Worm (Caenorhabditis elegans) whole organism, L4 larva: ENCODE results near the gene ugt-38.
A peak's percentile ranks its signal among the peaks of the same experiment; 100 is the strongest.

Source experiments
- D1046.2 ChIP-seq: fragments of 200-800 bp; sonication (Bioruptor generic); IDR thresholded peaks from 2 replicates; pipeline ENCODE4 v1.3.6; 2022; ENCODE audit warnings: missing genetic modification characterization, missing compliant biosample characterization
- Y105C5A.15 ChIP-seq: fragments of 200-800 bp; sonication (Bioruptor generic); IDR thresholded peaks from 2 replicates; pipeline ENCODE4 v1.3.6; 2022; ENCODE audit warnings: missing genetic modification characterization, missing compliant biosample characterization
- ZK546.5 ChIP-seq, 2 experiments: sonication (generic microtip); optimal IDR thresholded peaks; 2 replicates each; lab custom pipeline; 2017; ENCODE audit warnings: missing biosample characterization in 2 of 2, missing genetic modification characterization in 2 of 2
- ama-1 ChIP-seq: fragments of 150-350 bp; optimal IDR thresholded peaks from 2 replicates; lab custom pipeline; 2014; ENCODE audit warnings: inconsistent platforms, mixed read lengths
- attf-4 ChIP-seq: sonication (generic microtip); optimal IDR thresholded peaks from 3 replicates; lab custom pipeline; 2017; ENCODE audit warnings: missing biosample characterization, missing genetic modification characterization
- ceh-32 ChIP-seq: sonication (generic microtip); optimal IDR thresholded peaks from 2 replicates; lab custom pipeline; 2016; ENCODE audit warnings: mild to moderate bottlenecking, missing genetic modification characterization, missing compliant biosample characterization; ENCODE audit not compliant: poor library complexity
- daf-12 ChIP-seq: fragments of 150-350 bp; optimal IDR thresholded peaks from 2 replicates; lab custom pipeline; 2014; ENCODE audit warnings: missing biosample characterization, missing genetic modification reagents, missing genetic modification characterization
- daf-19 ChIP-seq: fragments of 200-800 bp; sonication (Bioruptor generic); conservative IDR thresholded peaks from 2 replicates; pipeline ENCODE4 v1.3.6; 2022; ENCODE audit warnings: missing genetic modification characterization, missing compliant biosample characterization
- daf-8 ChIP-seq: fragments of 200-800 bp; sonication (Bioruptor generic); IDR thresholded peaks from 2 replicates; pipeline ENCODE4 v1.3.6; 2022; ENCODE audit warnings: missing genetic modification characterization, missing compliant biosample characterization
- dmd-8 ChIP-seq: fragments of 200-800 bp; sonication (Bioruptor generic); IDR thresholded peaks from 2 replicates; pipeline ENCODE4 v1.3.6; 2022; ENCODE audit warnings: missing genetic modification characterization, missing compliant biosample characterization
- hlh-11 ChIP-seq: fragments of 200-800 bp; sonication (Bioruptor generic); optimal IDR thresholded peaks from 2 replicates; lab custom pipeline; 2018; ENCODE audit warnings: mild to moderate bottlenecking, missing genetic modification characterization, missing compliant biosample characterization
- hmg-1.1 ChIP-seq: fragments of 200-800 bp; sonication (Bioruptor generic); IDR thresholded peaks from 2 replicates; pipeline ENCODE4 v1.3.6; 2022; ENCODE audit warnings: missing genetic modification reagents, missing genetic modification characterization, missing compliant biosample characterization
- lim-7 ChIP-seq: fragments of 200-800 bp; sonication (Bioruptor generic); IDR thresholded peaks from 2 replicates; pipeline ENCODE4 v1.3.6; 2022; ENCODE audit warnings: missing genetic modification characterization, missing compliant biosample characterization
- lin-15B ChIP-seq: fragments of 150-350 bp; sonication (generic microtip); optimal IDR thresholded peaks from 3 replicates; lab custom pipeline; 2014; ENCODE audit warnings: missing biosample characterization, missing genetic modification characterization
- lir-3 ChIP-seq: sonication (generic microtip); optimal IDR thresholded peaks from 2 replicates; lab custom pipeline; 2016; ENCODE audit warnings: mild to moderate bottlenecking, missing genetic modification characterization, missing compliant biosample characterization
- madf-9 ChIP-seq: fragments of 200-800 bp; sonication (Bioruptor generic); conservative IDR thresholded peaks from 2 replicates; pipeline ENCODE4 v1.3.6; 2022; ENCODE audit warnings: missing genetic modification reagents, missing genetic modification characterization, missing compliant biosample characterization
- mes-2 ChIP-seq: sonication (generic microtip); optimal IDR thresholded peaks from 2 replicates; lab custom pipeline; 2016; ENCODE audit warnings: missing genotype, mild to moderate bottlenecking, missing genetic modification characterization, missing compliant biosample characterization; ENCODE audit not compliant: poor library complexity, severe bottlenecking
- mxl-2 ChIP-seq: fragments of 200-800 bp; sonication (Bioruptor generic); conservative IDR thresholded peaks from 2 replicates; pipeline ENCODE4 v1.3.6; 2022; ENCODE audit warnings: missing genetic modification reagents, missing genetic modification characterization, missing compliant biosample characterization
- nhr-10 ChIP-seq: fragments of 150-350 bp; optimal IDR thresholded peaks from 2 replicates; lab custom pipeline; 2014; ENCODE audit warnings: missing biosample characterization, missing genetic modification characterization
- nhr-102 ChIP-seq: sonication (generic microtip); optimal IDR thresholded peaks from 2 replicates; lab custom pipeline; 2016; ENCODE audit warnings: mild to moderate bottlenecking, missing genetic modification characterization, moderate library complexity, missing compliant biosample characterization
- nhr-25 ChIP-seq: sonication (generic microtip); optimal IDR thresholded peaks from 2 replicates; lab custom pipeline; 2017; ENCODE audit warnings: missing genetic modification characterization, mild to moderate bottlenecking, missing compliant biosample characterization, antibody characterized with exemption, moderate library complexity, borderline replicate concordance; ENCODE audit not compliant: insufficient read depth
- nhr-41 ChIP-seq: fragments of 200-800 bp; sonication (Bioruptor generic); IDR thresholded peaks from 2 replicates; pipeline ENCODE4 v1.3.6; 2022; ENCODE audit warnings: missing genetic modification reagents, missing genetic modification characterization, missing compliant biosample characterization
- nhr-42 ChIP-seq: fragments of 200-800 bp; sonication (Bioruptor generic); IDR thresholded peaks from 2 replicates; pipeline ENCODE4 v1.3.6; 2022; ENCODE audit warnings: missing genetic modification characterization, missing compliant biosample characterization
- nhr-48 ChIP-seq: sonication (generic microtip); optimal IDR thresholded peaks from 2 replicates; lab custom pipeline; 2016; ENCODE audit warnings: mild to moderate bottlenecking, missing genetic modification characterization, missing compliant biosample characterization
- nhr-77 ChIP-seq: fragments of 150-350 bp; optimal IDR thresholded peaks from 2 replicates; lab custom pipeline; 2014; ENCODE audit warnings: missing biosample characterization, missing genetic modification characterization
- pha-4 ChIP-seq, 2 experiments: fragments of 150-350 bp in 1 of 2; fragments of 200-800 bp in 1 of 2; sonication (Bioruptor generic) in 1 of 2; IDR thresholded peaks in 1 of 2; optimal IDR thresholded peaks in 1 of 2; 2 replicates each; pipeline versions ENCODE4 v1.3.6 to Lab custom; 2014 to 2022; ENCODE audit warnings: missing genetic modification characterization in 2 of 2, missing genetic modification reagents in 2 of 2, missing biosample characterization in 1 of 2, missing compliant biosample characterization in 1 of 2
- pqm-1 ChIP-seq: sonication (generic microtip); optimal IDR thresholded peaks from 2 replicates; lab custom pipeline; 2017; ENCODE audit warnings: missing biosample characterization, missing genetic modification characterization
- skn-1 ChIP-seq: fragments of 150-350 bp; optimal IDR thresholded peaks from 2 replicates; lab custom pipeline; 2014; ENCODE audit warnings: missing biosample characterization, missing genetic modification characterization
- snpc-1.2 ChIP-seq: fragments of 200-800 bp; sonication (Bioruptor generic); IDR thresholded peaks from 2 replicates; pipeline ENCODE4 v1.3.6; 2022; ENCODE audit warnings: missing genetic modification reagents, missing genetic modification characterization, missing compliant biosample characterization
- spr-3 ChIP-seq: fragments of 200-800 bp; sonication (Bioruptor generic); optimal IDR thresholded peaks from 2 replicates; lab custom pipeline; 2018; ENCODE audit warnings: mild to moderate bottlenecking, missing genetic modification characterization, missing compliant biosample characterization
- tra-1 ChIP-seq: fragments of 200-800 bp; sonication (Bioruptor generic); IDR thresholded peaks from 2 replicates; pipeline ENCODE4 v1.3.6; 2022; ENCODE audit warnings: missing genetic modification reagents, missing genetic modification characterization, missing compliant biosample characterization
- unc-39 ChIP-seq: sonication (generic microtip); optimal IDR thresholded peaks from 2 replicates; lab custom pipeline; 2017; ENCODE audit warnings: missing biosample characterization, missing genetic modification characterization
- unc-62 ChIP-seq, 3 experiments: fragments of 150-350 bp in 1 of 3; sonication (generic microtip); optimal IDR thresholded peaks in 2 of 3; peaks in 1 of 3; 1 replicate in 1 of 3; 2 replicates in 2 of 3; lab custom pipeline; 2014 to 2017; ENCODE audit warnings: missing biosample characterization in 3 of 3, missing genetic modification characterization in 3 of 3, missing genetic modification reagents in 3 of 3, missing genotype in 1 of 3
- zag-1 ChIP-seq: fragments of 150-350 bp; optimal IDR thresholded peaks from 2 replicates; lab custom pipeline; 2014; ENCODE audit warnings: missing biosample characterization, missing genetic modification characterization
- zip-11 ChIP-seq: fragments of 200-800 bp; sonication (Bioruptor generic); IDR thresholded peaks from 2 replicates; pipeline ENCODE4 v1.3.6; 2022; ENCODE audit warnings: missing genetic modification characterization, missing compliant biosample characterization
- zip-2 ChIP-seq: fragments of 150-350 bp; optimal IDR thresholded peaks from 2 replicates; lab custom pipeline; 2014; ENCODE audit warnings: missing biosample characterization, missing genetic modification characterization

ugt-38 gene

ce11 chrV:7136859-7137258 lies 10.4 kb downstream of the ugt-38 start:
- peak in 1 of 2 experiments; percentile 94 for TF ChIP-seq unc-62 (GFP tag; optimal IDR thresholded peaks at IDR 0.05 in 1 of 2; lab: Kevin White, UChicago)
- TF ChIP-seq unc-62 (tag; optimal IDR thresholded peaks at IDR 0.05; lab: Kevin White, UChicago) = no peak
- no peak for TF ChIP-seq nhr-10 (tag; lab: Kevin White, UChicago)
- TF ChIP-seq, all 104 proteins: peak for 1

- TF ChIP-seq tra-1 (GFP tag; lab: Robert Waterston, UW) = no peak
- no peak for TF ChIP-seq unc-39 (tag; lab: Kevin White, UChicago)
- no peak for TF ChIP-seq spr-3 (GFP tag; lab: Kevin White, UChicago)
- TF ChIP-seq hlh-11 (tag; lab: Kevin White, UChicago) = no peak
- no peak for TF ChIP-seq nhr-42 (GFP tag; lab: Robert Waterston, UW)
- TF ChIP-seq lir-3 (tag; lab: Kevin White, UChicago) = no peak
- TF ChIP-seq dmd-8 (GFP tag; lab: Robert Waterston, UW) = no peak
- no peak for TF ChIP-seq nhr-41 (GFP tag; lab: Robert Waterston, UW)
- TF ChIP-seq mes-2 (tag; lab: Kevin White, UChicago) = no peak
- TF ChIP-seq nhr-77 (tag; lab: Kevin White, UChicago) = no peak
- TF ChIP-seq pqm-1 (tag; lab: Kevin White, UChicago) = no peak
- no peak for TF ChIP-seq nhr-102
- TF ChIP-seq pha-4 (GFP tag; IDR thresholded peaks at IDR 0.05; lab: Robert Waterston, UW) = no peak
- no peak for TF ChIP-seq pha-4 (tag; optimal IDR thresholded peaks at IDR 0.05; lab: Kevin White, UChicago)
- no peak for TF ChIP-seq D1046.2 (GFP tag; lab: Robert Waterston, UW)
- TF ChIP-seq hmg-1.1 (GFP tag; lab: Robert Waterston, UW) = no peak
- TF ChIP-seq daf-19 (GFP tag; lab: Robert Waterston, UW) = no peak
- no peak for TF ChIP-seq mxl-2 (GFP tag; lab: Robert Waterston, UW)
- TF ChIP-seq daf-12 (tag; lab: Kevin White, UChicago) = no peak
These were observed 13.3 kb downstream of the ugt-38 start, which contains the start of gene F10D2.16 for ce11 chrV:7133963-7134362. F10D2.16 (plus strand) TSS chrV:7134263.

- TF ChIP-seq mes-2 (tag; lab: Kevin White, UChicago) = no peak
- TF ChIP-seq hlh-11 (tag; lab: Kevin White, UChicago) = no peak
- no peak for TF ChIP-seq lin-15B (tag; lab: Kevin White, UChicago)
- TF ChIP-seq nhr-48 = no peak
- no peak for TF ChIP-seq zip-2 (tag; lab: Kevin White, UChicago)
- no peak for TF ChIP-seq Y105C5A.15 (GFP tag; lab: Robert Waterston, UW)
- TF ChIP-seq lim-7 = no peak
- no peak for TF ChIP-seq ZK546.5 (tag; optimal IDR thresholded peaks at IDR 0.05; lab: Kevin White, UChicago)
- TF ChIP-seq zag-1 (tag; lab: Kevin White, UChicago) = no peak
- no peak for TF ChIP-seq daf-8 (GFP tag; lab: Robert Waterston, UW)
- no peak for TF ChIP-seq ceh-32
These were observed 15.0 kb downstream of the ugt-38 start, which contains the start of gene sre-10 for ce11 chrV:7132248-7132647. sre-10 (plus strand) TSS chrV:7132548.

ce11 chrV:7130974-7131373 lies 16.3 kb downstream of the ugt-38 start, which contains the start of gene srx-36:
srx-36 (minus strand) TSS chrV:7131074.
- TF ChIP-seq D1046.2 (GFP tag; lab: Robert Waterston, UW) = no peak
- TF ChIP-seq snpc-1.2 (GFP tag; lab: Robert Waterston, UW) = no peak
- no peak for TF ChIP-seq attf-4 (tag; lab: Kevin White, UChicago)
- no peak for TF ChIP-seq nhr-25
- no peak for TF ChIP-seq skn-1 (tag; lab: Kevin White, UChicago)
- no peak for TF ChIP-seq ama-1 (lab: Kevin White, UChicago)
- no peak for TF ChIP-seq zip-11 (GFP tag; lab: Robert Waterston, UW)
- TF ChIP-seq madf-9 (GFP tag; lab: Robert Waterston, UW) = no peak
